Worm (Caenorhabditis elegans): ENCODE measurements around the gene nhr-152.

- TF ChIP-seq him-1 (tag; optimal IDR thresholded peaks at IDR 0.05), result no peak
- no peak for TF ChIP-seq dao-5 (tag; optimal IDR thresholded peaks at IDR 0.05)
These were observed 10.2 kb upstream of the nhr-152 start, which contains the start of gene C12D5.3 for ce11 chrV:7675904-7676303.
